Fruit fly (Drosophila melanogaster) whole organism, embryonic: ENCODE data around the gene CG7295.

Source experiments
- Adf1 ChIP-seq: fragments of 200-800 bp; sonication (Bioruptor generic); IDR thresholded peaks from 2 replicates; pipeline ENCODE4 v1.3.6; 2022; ENCODE audit warnings: missing biosample characterization, missing genetic modification characterization
- Bgb ChIP-seq: fragments of 200-800 bp; sonication (Bioruptor generic); IDR thresholded peaks from 2 replicates; pipeline ENCODE4 v1.3.6; 2022; ENCODE audit warnings: missing biosample characterization, missing genetic modification characterization; ENCODE audit not compliant: partially characterized antibody
- CG10274 ChIP-seq: fragments of 200-800 bp; sonication (Bioruptor generic); optimal IDR thresholded peaks from 3 replicates; lab custom pipeline; 2017; ENCODE audit warnings: missing biosample characterization, mild to moderate bottlenecking, missing genetic modification characterization
- CG10654 ChIP-seq: fragments of 200-800 bp; sonication (Bioruptor generic); optimal IDR thresholded peaks from 2 replicates; lab custom pipeline; 2016; ENCODE audit warnings: missing biosample characterization, missing genetic modification characterization
- CG13424 ChIP-seq: fragments of 200-800 bp; sonication (Bioruptor generic); optimal IDR thresholded peaks from 2 replicates; lab custom pipeline; 2019; ENCODE audit warnings: missing biosample characterization, mild to moderate bottlenecking, missing genetic modification characterization, moderate library complexity
- CG13624 ChIP-seq: fragments of 200-800 bp; sonication (Bioruptor generic); optimal IDR thresholded peaks from 2 replicates; lab custom pipeline; 2016; ENCODE audit warnings: missing biosample characterization, missing genetic modification characterization
- CG13894 ChIP-seq: fragments of 200-800 bp; sonication (Bioruptor generic); optimal IDR thresholded peaks from 3 replicates; lab custom pipeline; 2018; ENCODE audit warnings: missing biosample characterization, mild to moderate bottlenecking, missing genetic modification characterization, moderate library complexity
- CG15601 ChIP-seq: fragments of 200-800 bp; sonication (Bioruptor generic); optimal IDR thresholded peaks from 3 replicates; lab custom pipeline; 2019; ENCODE audit warnings: missing biosample characterization, mild to moderate bottlenecking, missing genetic modification characterization, moderate library complexity
- CG1603 ChIP-seq: fragments of 200-800 bp; sonication (Bioruptor generic); optimal IDR thresholded peaks from 2 replicates; lab custom pipeline; 2019; ENCODE audit warnings: missing biosample characterization, mild to moderate bottlenecking, missing genetic modification characterization, moderate library complexity
- CG17359 ChIP-seq: fragments of 200-800 bp; sonication (Bioruptor generic); optimal IDR thresholded peaks from 3 replicates; lab custom pipeline; 2018; ENCODE audit warnings: missing biosample characterization, mild to moderate bottlenecking, missing genetic modification characterization, moderate library complexity
- CG17829 ChIP-seq: fragments of 200-800 bp; optimal IDR thresholded peaks from 2 replicates; lab custom pipeline; 2019; ENCODE audit warnings: missing biosample characterization, mild to moderate bottlenecking, missing genetic modification characterization, moderate library complexity
- CG18011 ChIP-seq: fragments of 200-800 bp; sonication (Bioruptor generic); optimal IDR thresholded peaks from 2 replicates; lab custom pipeline; 2017; ENCODE audit warnings: missing biosample characterization, missing genetic modification characterization, mild to moderate bottlenecking, moderate library complexity, missing genotype
- CG18262 ChIP-seq: fragments of 200-800 bp; optimal IDR thresholded peaks from 3 replicates; lab custom pipeline; 2019; ENCODE audit warnings: missing biosample characterization, mild to moderate bottlenecking, missing genetic modification characterization, moderate library complexity
- CG2116 ChIP-seq: fragments of 200-800 bp; sonication (Bioruptor generic); optimal IDR thresholded peaks from 3 replicates; lab custom pipeline; 2018; ENCODE audit warnings: missing biosample characterization, mild to moderate bottlenecking, missing genetic modification characterization
- CG31441 ChIP-seq: fragments of 200-800 bp; sonication (Bioruptor generic); IDR thresholded peaks from 2 replicates; pipeline ENCODE4 v1.3.6; 2022; ENCODE audit warnings: missing biosample characterization, missing genetic modification characterization
- CG3163 ChIP-seq: fragments of 200-800 bp; sonication (Bioruptor generic); optimal IDR thresholded peaks from 3 replicates; lab custom pipeline; 2016; ENCODE audit warnings: missing biosample characterization, missing genetic modification characterization
- CG34224 ChIP-seq: fragments of 200-800 bp; sonication (Bioruptor generic); IDR thresholded peaks from 3 replicates; pipeline ENCODE4 v1.3.6; 2022; ENCODE audit warnings: missing biosample characterization, missing genetic modification characterization; ENCODE audit not compliant: partially characterized antibody
- CG42726 ChIP-seq: fragments of 200-800 bp; sonication (Bioruptor generic); IDR thresholded peaks from 2 replicates; pipeline ENCODE4 v1.3.6; 2022; ENCODE audit warnings: missing biosample characterization, missing genetic modification characterization; ENCODE audit not compliant: partially characterized antibody
- CG4328 ChIP-seq: fragments of 200-800 bp; sonication (Bioruptor generic); optimal IDR thresholded peaks from 3 replicates; lab custom pipeline; 2017; ENCODE audit warnings: missing biosample characterization, missing genetic modification reagents, missing genetic modification characterization
- CG4360 ChIP-seq: fragments of 200-800 bp; sonication (Bioruptor generic); IDR thresholded peaks from 2 replicates; pipeline ENCODE4 v1.3.6; 2022; ENCODE audit warnings: missing biosample characterization, missing genetic modification characterization
- CG4854 ChIP-seq: fragments of 200-800 bp; sonication (Bioruptor generic); optimal IDR thresholded peaks from 2 replicates; lab custom pipeline; 2016; ENCODE audit warnings: missing biosample characterization, missing genetic modification characterization, inconsistent platforms
- CG6813 ChIP-seq: fragments of 200-800 bp; sonication (Bioruptor generic); optimal IDR thresholded peaks from 2 replicates; lab custom pipeline; 2017; ENCODE audit warnings: missing biosample characterization, missing genetic modification characterization, mild to moderate bottlenecking, moderate library complexity, missing genetic modification reagents
- CG7745 ChIP-seq: fragments of 200-800 bp; sonication (Bioruptor generic); optimal IDR thresholded peaks from 2 replicates; lab custom pipeline; 2018; ENCODE audit warnings: missing biosample characterization, mild to moderate bottlenecking, missing genetic modification characterization, moderate library complexity
- CG7963 ChIP-seq: fragments of 200-800 bp; sonication (Bioruptor generic); IDR thresholded peaks from 3 replicates; pipeline ENCODE4 v1.3.6; 2022; ENCODE audit warnings: missing biosample characterization, missing genetic modification characterization; ENCODE audit not compliant: partially characterized antibody
- CG8478 ChIP-seq: fragments of >200 bp; optimal IDR thresholded peaks from 2 replicates; lab custom pipeline; 2018
- CG9215 ChIP-seq: fragments of 200-800 bp; sonication (Bioruptor generic); IDR thresholded peaks from 2 replicates; pipeline ENCODE4 v1.3.6; 2022; ENCODE audit warnings: missing biosample characterization, missing genetic modification characterization
- CHES-1-like ChIP-seq: fragments of 200-800 bp; sonication (Bioruptor generic); optimal IDR thresholded peaks from 2 replicates; lab custom pipeline; 2016; ENCODE audit warnings: missing biosample characterization, missing genetic modification characterization
- Dad ChIP-seq: fragments of 200-800 bp; sonication (Bioruptor generic); optimal IDR thresholded peaks from 3 replicates; lab custom pipeline; 2016; ENCODE audit warnings: missing biosample characterization, missing genetic modification characterization
- Dbx ChIP-seq: fragments of 200-800 bp; sonication (Bioruptor generic); IDR thresholded peaks from 3 replicates; pipeline ENCODE4 v1.3.6; 2022; ENCODE audit warnings: missing biosample characterization, missing genetic modification characterization
- HmgZ ChIP-seq: fragments of 200-800 bp; sonication (Bioruptor generic); optimal IDR thresholded peaks from 2 replicates; lab custom pipeline; 2018; ENCODE audit warnings: missing biosample characterization, mild to moderate bottlenecking, missing genetic modification characterization
- Hr3 ChIP-seq: fragments of 200-800 bp; sonication (Bioruptor generic); optimal IDR thresholded peaks from 3 replicates; lab custom pipeline; 2016; ENCODE audit warnings: missing biosample characterization, missing genetic modification characterization
- Meics ChIP-seq: fragments of 200-800 bp; sonication (Bioruptor generic); optimal IDR thresholded peaks from 2 replicates; lab custom pipeline; 2017; ENCODE audit warnings: missing biosample characterization, mild to moderate bottlenecking, missing genetic modification characterization
- Poxn ChIP-seq: fragments of 200-800 bp; sonication (Bioruptor generic); IDR thresholded peaks from 2 replicates; pipeline ENCODE4 v1.3.6; 2022; ENCODE audit warnings: missing biosample characterization, missing genetic modification characterization
- Ravus ChIP-seq: fragments of 200-800 bp; sonication (Bioruptor generic); IDR thresholded peaks from 2 replicates; pipeline ENCODE4 v1.3.6; 2022; ENCODE audit warnings: missing biosample characterization, missing genetic modification characterization
- Scr ChIP-seq: fragments of 200-800 bp; sonication (Bioruptor generic); IDR thresholded peaks from 2 replicates; pipeline ENCODE4 v1.3.6; 2022; ENCODE audit warnings: missing biosample characterization, missing genetic modification characterization; ENCODE audit not compliant: partially characterized antibody
- amos ChIP-seq: fragments of 200-800 bp; sonication (Bioruptor generic); IDR thresholded peaks from 2 replicates; pipeline ENCODE4 v1.3.6; 2022; ENCODE audit warnings: missing biosample characterization, missing genetic modification characterization; ENCODE audit not compliant: partially characterized antibody
- bigmax ChIP-seq: fragments of 200-800 bp; sonication (Bioruptor generic); optimal IDR thresholded peaks from 2 replicates; lab custom pipeline; 2018; ENCODE audit warnings: missing biosample characterization, mild to moderate bottlenecking, missing genetic modification characterization
- dpn ChIP-seq, 2 experiments: fragments of 200-800 bp; sonication (Bioruptor generic); optimal IDR thresholded peaks; 3 replicates each; lab custom pipeline; 2016; ENCODE audit warnings: missing biosample characterization in 2 of 2, missing genetic modification characterization in 2 of 2
- en ChIP-seq: fragments of 200-800 bp; sonication (Bioruptor generic); optimal IDR thresholded peaks from 2 replicates; lab custom pipeline; 2016; ENCODE audit warnings: missing biosample characterization, missing genetic modification characterization
- gfzf ChIP-seq: fragments of 200-800 bp; sonication (Bioruptor generic); optimal IDR thresholded peaks from 2 replicates; lab custom pipeline; 2016; ENCODE audit warnings: missing biosample characterization, mild to moderate bottlenecking, missing genetic modification characterization, moderate library complexity
- gt ChIP-seq: fragments of 200-800 bp; sonication (Bioruptor generic); IDR thresholded peaks from 2 replicates; pipeline ENCODE4 v1.3.6; 2022; ENCODE audit warnings: missing biosample characterization, missing genetic modification characterization
- her ChIP-seq: fragments of 200-800 bp; sonication (Bioruptor generic); optimal IDR thresholded peaks from 2 replicates; lab custom pipeline; 2016; ENCODE audit warnings: missing biosample characterization, missing genetic modification characterization
- jing ChIP-seq: fragments of 200-800 bp; sonication (Bioruptor generic); optimal IDR thresholded peaks from 2 replicates; lab custom pipeline; 2018; ENCODE audit warnings: missing biosample characterization, mild to moderate bottlenecking, missing genetic modification characterization
- odd ChIP-seq: fragments of 200-800 bp; sonication (Bioruptor generic); optimal IDR thresholded peaks from 2 replicates; lab custom pipeline; 2017; ENCODE audit warnings: missing biosample characterization, mild to moderate bottlenecking, missing genetic modification characterization
- pnt ChIP-seq: fragments of 200-800 bp; sonication (Bioruptor generic); optimal IDR thresholded peaks from 3 replicates; lab custom pipeline; 2016; ENCODE audit warnings: missing biosample characterization, missing genetic modification characterization
- rib ChIP-seq: fragments of 200-800 bp; sonication (Bioruptor generic); IDR thresholded peaks from 2 replicates; pipeline ENCODE4 v1.3.6; 2022; ENCODE audit warnings: missing biosample characterization, missing genetic modification characterization
- ro ChIP-seq: fragments of 200-800 bp; sonication (Bioruptor generic); IDR thresholded peaks from 2 replicates; pipeline ENCODE4 v1.3.6; 2022; ENCODE audit warnings: missing biosample characterization, missing genetic modification characterization
- slbo ChIP-seq: fragments of 200-800 bp; sonication (Bioruptor generic); IDR thresholded peaks from 2 replicates; pipeline ENCODE4 v1.3.6; 2022; ENCODE audit warnings: missing biosample characterization, missing genetic modification characterization
- stc ChIP-seq: fragments of 200-800 bp; sonication (Bioruptor generic); IDR thresholded peaks from 2 replicates; pipeline ENCODE4 v1.3.6; 2022; ENCODE audit warnings: missing biosample characterization, missing genetic modification characterization
- ttk ChIP-seq: fragments of 200-800 bp; sonication (Bioruptor generic); IDR thresholded peaks from 2 replicates; pipeline ENCODE4 v2.1.2; 2022; ENCODE audit warnings: missing biosample characterization, missing genetic modification characterization
- vvl ChIP-seq: fragments of 200-800 bp; sonication (Bioruptor generic); IDR thresholded peaks from 2 replicates; pipeline ENCODE4 v1.3.6; 2022; ENCODE audit warnings: missing biosample characterization, missing genetic modification characterization

CG7295 gene

DNA sequence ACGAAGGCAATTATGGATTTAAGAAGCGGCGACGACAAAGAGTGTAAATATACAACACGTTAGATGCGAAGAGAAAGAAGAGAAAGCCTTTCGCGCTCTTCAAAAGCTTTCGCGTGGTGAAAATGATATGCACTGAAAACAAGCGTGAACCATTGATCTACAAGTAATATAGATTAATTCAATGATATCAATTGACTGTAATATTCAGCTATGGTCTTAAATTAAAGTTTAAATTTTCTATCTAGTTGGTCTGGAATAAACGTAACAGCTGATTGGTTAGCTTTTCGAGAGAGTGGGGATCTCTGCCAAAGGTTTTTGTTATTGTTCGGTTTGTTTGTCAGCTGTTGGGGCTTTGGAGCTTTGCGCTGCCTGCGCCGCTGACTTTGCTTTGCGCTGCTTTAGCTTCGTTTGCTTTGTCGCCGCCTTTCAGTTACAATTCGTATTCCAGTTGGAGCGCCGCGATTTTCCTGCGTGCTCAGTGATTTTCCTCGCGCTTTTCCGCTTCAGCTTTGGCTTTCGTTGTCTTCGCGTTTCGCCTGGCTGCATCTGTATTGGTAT is 41.8 kb downstream of the CG7295 start (continued):
- TF ChIP-seq CG1603 (tag; lab: Kevin White, UChicago) (peak; percentile 32), bigmax (GFP tag; lab: Kevin White, UChicago) (no peak), CG6813 (GFP tag; lab: Kevin White, UChicago) (peak; percentile 38), dpn (GFP tag; optimal IDR thresholded peaks at IDR 0.05; lab: Kevin White, UChicago) (no peak), CG2116 (GFP tag; lab: Kevin White, UChicago) (no peak), Adf1 (peak; percentile 73), CG4328 (peak; percentile 15), Hr3 (GFP tag; lab: Kevin White, UChicago) (no peak), Bgb (GFP tag; lab: Robert Waterston, UW) (no peak; the same call in 1 of the 2 replicates), Meics (peak; percentile 25), CG17359 (peak; percentile 21), CG13894 (tag; lab: Kevin White, UChicago) (no peak), her (GFP tag; lab: Kevin White, UChicago) (peak; percentile 44), CG18262 (tag; lab: Kevin White, UChicago) (peak; percentile 58), CG15601 (tag; lab: Kevin White, UChicago) (peak; percentile 10), CG17829 (tag; lab: Kevin White, UChicago) (peak; percentile 19), en (GFP tag; lab: Kevin White, UChicago) (no peak), CG7745 (tag; lab: Kevin White, UChicago) (no peak), ttk (GFP tag; lab: Robert Waterston, UW) (no peak), CG9215 (GFP tag; lab: Robert Waterston, UW) (no peak), amos (peak; percentile 4; the same call in 1 of the 2 replicates), CG31441 (GFP tag; lab: Robert Waterston, UW) (peak; percentile 18; the same call in 1 of the 2 replicates), Ravus (GFP tag; lab: Robert Waterston, UW) (no peak), pnt (GFP tag; lab: Kevin White, UChicago) (no peak), Dad (GFP tag; lab: Kevin White, UChicago) (no peak), CG7963 (no peak), CG13624 (GFP tag; lab: Kevin White, UChicago) (no peak), Poxn (GFP tag; lab: Robert Waterston, UW) (no peak), stc (GFP tag; lab: Robert Waterston, UW) (no peak), Dbx (no peak), CG4360 (GFP tag; lab: Robert Waterston, UW) (0 out of 2 replicates have a peak, but pooled peaks have one; percentile 6), CG8478 (lab: Kevin White, UChicago) (no peak), slbo (GFP tag; lab: Robert Waterston, UW) (no peak), CG10274 (no peak), CG10654 (GFP tag; lab: Kevin White, UChicago) (no peak), CG18011 (GFP tag; lab: Kevin White, UChicago) (no peak), vvl (GFP tag; lab: Robert Waterston, UW) (peak; percentile 34; the same call in 1 of the 2 replicates), CG34224 (GFP tag; lab: Robert Waterston, UW) (no peak), CG3163 (GFP tag; lab: Kevin White, UChicago) (peak; percentile 81), CG42726 (GFP tag; lab: Robert Waterston, UW) (no peak), CHES-1-like (no peak), ro (GFP tag; lab: Robert Waterston, UW) (no peak), rib (no peak), jing (no peak), HmgZ (tag; lab: Kevin White, UChicago) (peak; percentile 10), gt (GFP tag; lab: Robert Waterston, UW) (no peak), Scr (GFP tag; lab: Robert Waterston, UW) (no peak), odd (GFP tag; lab: Kevin White, UChicago) (peak; percentile 13), CG13424 (peak; percentile 4), gfzf (no peak), CG4854 (GFP tag; lab: Kevin White, UChicago) (no peak)
